Worm (Caenorhabditis elegans): ENCODE results near the gene R05F9.7.

R05F9.7 gene

DNA sequence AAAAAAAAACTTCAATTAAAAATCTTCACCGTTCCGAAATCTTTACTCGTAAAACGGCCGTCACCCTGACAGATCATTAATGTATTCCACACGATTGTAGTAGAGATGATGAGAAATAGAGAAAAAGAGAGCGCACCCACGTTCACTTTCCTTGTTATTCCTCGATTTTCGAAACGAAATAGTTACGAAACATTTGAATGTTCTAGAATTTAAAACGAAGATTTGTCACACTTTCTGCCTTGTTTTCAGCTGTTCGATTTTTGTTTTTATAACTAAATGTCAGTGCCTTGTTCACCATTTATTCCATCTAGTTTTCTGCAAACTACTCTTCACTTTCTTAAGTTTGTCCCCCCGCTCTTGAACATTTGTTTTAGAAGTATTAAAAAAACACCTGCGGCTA is 31.3 kb upstream of the R05F9.7 start:
- TF ChIP-seq mab-5 (tag; optimal IDR thresholded peaks at IDR 0.05) (no peak), mep-1 (tag; optimal IDR thresholded peaks at IDR 0.05) (no peak), hlh-1 (tag; optimal IDR thresholded peaks at IDR 0.05) (no peak), unc-120 (tag; optimal IDR thresholded peaks at IDR 0.05; ENCODE audit: poor library complexity, severe bottlenecking) (no peak), lin-32 (GFP tag; optimal IDR thresholded peaks at IDR 0.05) (no peak)

DNA sequence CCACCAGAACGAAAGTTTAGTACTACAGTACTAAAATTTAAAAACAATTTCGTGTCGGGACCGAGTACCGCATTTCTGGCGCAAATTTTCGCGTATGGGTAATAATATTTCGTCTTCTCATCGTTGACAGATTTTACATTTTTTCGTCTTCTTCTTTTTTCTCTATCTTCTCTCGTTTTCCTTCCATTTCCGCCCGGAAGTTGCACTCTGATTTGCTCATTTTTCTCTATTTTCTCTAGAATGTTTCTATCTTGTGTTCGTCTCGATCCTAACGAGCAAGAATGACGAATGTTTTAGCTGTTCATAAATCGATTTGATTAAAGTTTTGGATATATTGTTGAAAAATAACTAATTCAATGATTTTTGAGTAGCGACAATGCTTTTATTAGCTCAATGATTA is 30.6 kb upstream of the R05F9.7 start:
- TF ChIP-seq bed-3 (GFP tag; optimal IDR thresholded peaks at IDR 0.05) (no peak), elt-3 (tag; optimal IDR thresholded peaks at IDR 0.05) (no peak), M03D4.4 (tag; optimal IDR thresholded peaks at IDR 0.05) (no peak), ceh-39 (tag; optimal IDR thresholded peaks at IDR 0.05) (no peak), unc-120 (tag; optimal IDR thresholded peaks at IDR 0.05; ENCODE audit: poor library complexity, severe bottlenecking) (peak; percentile 5), mab-5 (tag; optimal IDR thresholded peaks at IDR 0.05) (no peak), cnd-1 (tag; optimal IDR thresholded peaks at IDR 0.05) (no peak)

ce11 chrII:4856113-4856512 is 30.0 kb upstream of the R05F9.7 start:
- TF ChIP-seq zip-8 (tag; optimal IDR thresholded peaks at IDR 0.05) (no peak), ceh-39 (tag; optimal IDR thresholded peaks at IDR 0.05) (no peak), M03D4.4 (tag; optimal IDR thresholded peaks at IDR 0.05) (no peak), lin-13 (tag; optimal IDR thresholded peaks at IDR 0.05) (no peak), elt-1 (tag; optimal IDR thresholded peaks at IDR 0.05; ENCODE audit: borderline replicate concordance, insufficient read depth) (peak; percentile 65)

DNA sequence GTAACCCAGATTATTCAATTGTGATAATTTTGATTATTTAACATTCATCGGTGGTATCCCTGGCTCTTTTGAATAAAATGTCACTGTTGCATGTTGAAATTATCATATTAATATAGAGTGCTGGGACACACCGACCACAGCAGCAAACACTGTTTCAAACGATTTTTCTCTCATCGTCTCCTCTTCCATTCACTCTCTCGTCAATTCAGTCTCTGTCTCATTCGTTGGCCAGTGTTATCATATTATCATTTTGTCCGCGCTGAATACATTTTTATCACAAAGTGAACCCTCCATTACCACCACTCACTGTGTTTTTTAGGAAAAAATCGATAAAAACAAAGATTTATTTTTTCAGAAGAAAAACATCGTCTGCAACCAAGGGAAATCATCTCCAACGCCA is 29.0 kb upstream of the R05F9.7 start:
- TF ChIP-seq ham-2 (GFP tag; optimal IDR thresholded peaks at IDR 0.05) (no peak), nhr-237 (tag; optimal IDR thresholded peaks at IDR 0.05) (no peak), nhr-76 (tag; optimal IDR thresholded peaks at IDR 0.05) (no peak), snpc-4 (tag; optimal IDR thresholded peaks at IDR 0.05) (no peak), bed-3 (GFP tag; optimal IDR thresholded peaks at IDR 0.05) (no peak), mab-5 (tag; optimal IDR thresholded peaks at IDR 0.05) (no peak), cnd-1 (tag; optimal IDR thresholded peaks at IDR 0.05) (no peak), ceh-39 (tag; optimal IDR thresholded peaks at IDR 0.05) (no peak), mep-1 (tag; optimal IDR thresholded peaks at IDR 0.05) (no peak), drap-1 (GFP tag; optimal IDR thresholded peaks at IDR 0.05) (no peak), ceh-83 (GFP tag; optimal IDR thresholded peaks at IDR 0.05) (no peak), zip-8 (tag; optimal IDR thresholded peaks at IDR 0.05) (no peak), ceh-43 (GFP tag; optimal IDR thresholded peaks at IDR 0.05) (no peak), lin-32 (GFP tag; optimal IDR thresholded peaks at IDR 0.05) (no peak), flh-1 (GFP tag; optimal IDR thresholded peaks at IDR 0.05) (no peak), blmp-1 (tag; optimal IDR thresholded peaks at IDR 0.05) (no peak), tbx-8 (GFP tag; optimal IDR thresholded peaks at IDR 0.05) (no peak), unc-39 (tag; optimal IDR thresholded peaks at IDR 0.05) (no peak), lsy-2 (tag; optimal IDR thresholded peaks at IDR 0.05) (no peak)

- no peak for TF ChIP-seq flh-1 (GFP tag; optimal IDR thresholded peaks at IDR 0.05)
- no peak for TF ChIP-seq nhr-12 (tag; optimal IDR thresholded peaks at IDR 0.05)
- no peak for TF ChIP-seq ham-2 (GFP tag; optimal IDR thresholded peaks at IDR 0.05)
- TF ChIP-seq mls-2 (tag; optimal IDR thresholded peaks at IDR 0.05) = no peak
- TF ChIP-seq lin-13 (tag; optimal IDR thresholded peaks at IDR 0.05) = no peak
- TF ChIP-seq bed-3 (GFP tag; optimal IDR thresholded peaks at IDR 0.05) = no peak
- no peak for TF ChIP-seq ceh-39 (tag; optimal IDR thresholded peaks at IDR 0.05)
- no peak for TF ChIP-seq unc-39 (tag; optimal IDR thresholded peaks at IDR 0.05)
- no peak for TF ChIP-seq nhr-76 (tag; optimal IDR thresholded peaks at IDR 0.05)
- TF ChIP-seq drap-1 (GFP tag; optimal IDR thresholded peaks at IDR 0.05) = no peak
- TF ChIP-seq pha-4 (tag; optimal IDR thresholded peaks at IDR 0.05) = no peak
- TF ChIP-seq nhr-28 (tag; optimal IDR thresholded peaks at IDR 0.05) = no peak
- no peak for TF ChIP-seq M03D4.4 (tag; optimal IDR thresholded peaks at IDR 0.05)
Observed at ce11 chrII:4857873-4858364, 28.2 kb upstream of the R05F9.7 start, which contains the start of gene F11G11.5. TSS of gene F11G11.5 (plus strand) at chrII:4857923.

- TF ChIP-seq ceh-83 (GFP tag; optimal IDR thresholded peaks at IDR 0.05) (no peak), ztf-11 (tag; optimal IDR thresholded peaks at IDR 0.05) (no peak), tbx-8 (GFP tag; optimal IDR thresholded peaks at IDR 0.05) (no peak), nhr-76 (tag; optimal IDR thresholded peaks at IDR 0.05) (no peak), mep-1 (tag; optimal IDR thresholded peaks at IDR 0.05) (no peak)
Observed at ce11 chrII:4858906-4859411, 27.1 kb upstream of the R05F9.7 start.
